Worm (Caenorhabditis elegans) whole organism, L4 larva: ENCODE results near the gene ZK809.8.

Experiments used
- Y48G9A.11 ChIP-seq: fragments of 200-800 bp; sonication (Bioruptor generic); IDR thresholded peaks from 2 replicates; pipeline ENCODE4 v1.3.6; 2022; ENCODE audit warnings: missing genetic modification reagents, missing genetic modification characterization, missing compliant biosample characterization
- nhr-111 ChIP-seq: fragments of 200-800 bp; sonication (Bioruptor generic); optimal IDR thresholded peaks from 2 replicates; lab custom pipeline; 2018; ENCODE audit warnings: mild to moderate bottlenecking, missing genetic modification characterization, missing compliant biosample characterization
- nhr-77 ChIP-seq: fragments of 150-350 bp; optimal IDR thresholded peaks from 2 replicates; lab custom pipeline; 2014; ENCODE audit warnings: missing biosample characterization, missing genetic modification characterization

DNA sequence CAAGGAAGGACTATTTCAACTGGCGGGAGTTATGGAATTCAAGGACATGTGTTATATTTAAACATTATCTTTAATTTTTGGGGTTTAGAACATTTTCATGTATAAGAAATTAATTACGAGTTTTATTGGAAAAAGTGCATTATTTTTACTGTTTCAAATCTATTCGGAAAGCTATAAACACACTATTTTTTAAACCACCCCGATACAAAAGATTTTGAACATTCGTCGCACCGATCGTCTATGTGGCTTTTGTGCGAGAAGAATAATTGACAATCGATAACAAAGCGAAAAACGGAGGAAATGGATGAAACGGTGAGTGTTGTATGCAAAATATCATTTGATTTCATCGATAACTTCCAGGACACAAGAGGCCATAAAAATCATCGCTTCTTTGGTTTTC is 16.1 kb upstream of the ZK809.8 start, which contains the start of gene ZK809.9:
- TF ChIP-seq nhr-111 (no peak), Y48G9A.11 (GFP tag; lab: Robert Waterston, UW) (no peak), nhr-77 (tag; lab: Kevin White, UChicago) (no peak)
